Fruit fly (Drosophila melanogaster): Measurements from ENCODE around the gene CG33170.

CG33170 gene

DNA sequence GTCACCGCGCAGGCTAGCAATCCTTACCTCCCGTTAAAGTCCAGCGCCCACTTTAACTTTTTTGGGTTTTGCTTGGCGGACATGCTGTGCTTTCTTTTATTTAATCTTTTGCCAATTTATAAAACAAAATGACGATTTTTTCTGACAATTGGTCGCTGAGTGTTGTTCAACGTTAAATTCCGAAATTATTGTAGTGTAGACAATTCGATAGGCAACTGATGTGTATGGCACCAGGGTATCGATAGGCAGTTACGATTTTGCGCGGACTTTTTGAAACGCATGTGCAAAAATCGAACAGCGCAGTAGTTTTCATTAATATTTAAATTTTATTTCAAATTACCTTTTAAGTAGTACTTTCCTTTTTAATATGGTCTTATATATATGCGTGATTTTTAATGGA is 3.7 kb downstream of the CG33170 start, which contains the start of gene EMC4 (continued):
- TF ChIP-seq ci (GFP tag; IDR thresholded peaks at IDR 0.05) (peak; percentile 61; the same call in 1 of the 3 replicates), Drgx (GFP tag; IDR thresholded peaks at IDR 0.05) (no peak), Blimp-1 (GFP tag; optimal IDR thresholded peaks at IDR 0.05) (no peak), NfI (GFP tag; optimal IDR thresholded peaks at IDR 0.05) (peak; percentile 52), Deaf1 (tag; optimal IDR thresholded peaks at IDR 0.05) (peak; percentile 11), CG32767 (GFP tag; IDR thresholded peaks at IDR 0.05) (0 out of 2 replicates have a peak, but pooled peaks have one; percentile 14), gcm (GFP tag; optimal IDR thresholded peaks at IDR 0.05) (no peak), zen2 (GFP tag; IDR thresholded peaks at IDR 0.05; ENCODE audit: partially characterized antibody) (no peak; the same call in 2 of the 3 replicates), pros (GFP tag; optimal IDR thresholded peaks at IDR 0.05) (no peak), sob (GFP tag; IDR thresholded peaks at IDR 0.05) (peak; percentile 84), ssp (GFP tag; IDR thresholded peaks at IDR 0.05) (no peak), HLHmδ (GFP tag; optimal IDR thresholded peaks at IDR 0.05) (no peak), jumu (GFP tag; optimal IDR thresholded peaks at IDR 0.05) (peak; percentile 23), CG8765 (GFP tag; IDR thresholded peaks at IDR 0.05) (no peak), ttk (GFP tag; IDR thresholded peaks at IDR 0.05) (no peak)

DNA sequence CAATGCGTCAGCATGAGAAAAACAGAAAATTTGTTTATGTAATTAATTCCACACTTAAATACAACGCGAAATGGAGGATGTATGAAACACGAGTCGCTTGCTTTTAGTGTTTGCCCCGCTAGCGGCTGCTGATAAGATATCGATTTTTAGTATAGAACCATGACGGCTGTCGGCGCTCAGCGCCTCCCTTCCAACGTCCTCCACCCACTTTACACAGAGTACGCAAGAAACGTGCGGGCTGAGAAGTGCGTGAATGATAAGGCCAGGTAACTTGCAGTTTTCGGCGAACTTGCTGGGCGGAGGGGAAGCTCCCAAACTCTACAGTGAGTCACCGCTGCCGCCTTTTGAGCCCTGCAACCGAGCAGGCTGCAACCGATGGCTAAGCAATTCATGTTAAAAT is 6.0 kb downstream of the CG33170 start:
- TF ChIP-seq Hmr (GFP tag; optimal IDR thresholded peaks at IDR 0.05): no peak
- no peak for TF ChIP-seq tgo (GFP tag; IDR thresholded peaks at IDR 0.05)
- no peak for TF ChIP-seq sr (GFP tag; IDR thresholded peaks at IDR 0.05)
- no peak for TF ChIP-seq vfl (GFP tag; optimal IDR thresholded peaks at IDR 0.05)
- TF ChIP-seq croc (GFP tag; conservative IDR thresholded peaks at IDR 0.05): no peak
- no peak for TF ChIP-seq nau (GFP tag; optimal IDR thresholded peaks at IDR 0.05)
- TF ChIP-seq CG8281 (tag; optimal IDR thresholded peaks at IDR 0.05): no peak
- no peak for TF ChIP-seq ap (GFP tag; IDR thresholded peaks at IDR 0.05)
- no peak for TF ChIP-seq row (GFP tag; IDR thresholded peaks at IDR 0.05)
- peak; percentile 47 for TF ChIP-seq sug (tag; optimal IDR thresholded peaks at IDR 0.05)
- TF ChIP-seq CG3163 (GFP tag; optimal IDR thresholded peaks at IDR 0.05): no peak
- no peak for TF ChIP-seq CG13775 (GFP tag; optimal IDR thresholded peaks at IDR 0.05)
- peak; percentile 85 for TF ChIP-seq onecut (GFP tag; IDR thresholded peaks at IDR 0.05)
- TF ChIP-seq CG16813 (GFP tag; IDR thresholded peaks at IDR 0.05; ENCODE audit: partially characterized antibody): no peak
- no peak for TF ChIP-seq CG10274 (GFP tag; optimal IDR thresholded peaks at IDR 0.05)
- TF ChIP-seq jigr1 (GFP tag; IDR thresholded peaks at IDR 0.05): no peak
- TF ChIP-seq ssp (GFP tag; IDR thresholded peaks at IDR 0.05): no peak
- TF ChIP-seq nom (GFP tag; optimal IDR thresholded peaks at IDR 0.05): no peak
- TF ChIP-seq CG18011 (GFP tag; optimal IDR thresholded peaks at IDR 0.05): no peak
- no peak for TF ChIP-seq insv (GFP tag; optimal IDR thresholded peaks at IDR 0.05)
- no peak for TF ChIP-seq pita (GFP tag; optimal IDR thresholded peaks at IDR 0.05)
- TF ChIP-seq dimm (GFP tag; IDR thresholded peaks at IDR 0.05): no peak
- TF ChIP-seq gce (GFP tag; IDR thresholded peaks at IDR 0.05): 0 out of 3 replicates have a peak, but pooled peaks have one; percentile 4
- peak; percentile 79 for TF ChIP-seq crol (GFP tag; IDR thresholded peaks at IDR 0.05)
- peak; percentile 92 for TF ChIP-seq cwo (GFP tag; optimal IDR thresholded peaks at IDR 0.05)
- no peak for TF ChIP-seq HHEX (GFP tag; optimal IDR thresholded peaks at IDR 0.05)
- no peak for TF ChIP-seq oc (tag; optimal IDR thresholded peaks at IDR 0.05)
- TF ChIP-seq wek (GFP tag; optimal IDR thresholded peaks at IDR 0.05): no peak
- peak in 1 of 2 experiments; percentile 64 for TF ChIP-seq Pdp1 (GFP tag; optimal IDR thresholded peaks at IDR 0.05)
- no peak for TF ChIP-seq schlank (tag; optimal IDR thresholded peaks at IDR 0.05)
- no peak for TF ChIP-seq CG7839 (tag; optimal IDR thresholded peaks at IDR 0.05)
- TF ChIP-seq D19B (GFP tag; optimal IDR thresholded peaks at IDR 0.05): no peak
- TF ChIP-seq mirr (GFP tag; optimal IDR thresholded peaks at IDR 0.05): no peak
- no peak for TF ChIP-seq crp (GFP tag; optimal IDR thresholded peaks at IDR 0.05)
- no peak for TF ChIP-seq sqz (GFP tag; optimal IDR thresholded peaks at IDR 0.05)
- TF ChIP-seq CG13287 (GFP tag; IDR thresholded peaks at IDR 0.05; ENCODE audit: partially characterized antibody): no peak

Data from whole organism, embryonic.